Worm (Caenorhabditis elegans): ENCODE measurements around the gene end-1.
A peak's percentile ranks its signal among the peaks of the same experiment; 100 is the strongest.

end-1 gene

ce11 chrV:14010021-14010420, 25.1 kb downstream of the end-1 start:
- TF ChIP-seq him-1 (tag; optimal IDR thresholded peaks at IDR 0.05) = no peak
- TF ChIP-seq W03F9.2 (tag; optimal IDR thresholded peaks at IDR 0.05) = no peak
- no peak for TF ChIP-seq dao-5 (tag; optimal IDR thresholded peaks at IDR 0.05)

- TF ChIP-seq W03F9.2 (tag; optimal IDR thresholded peaks at IDR 0.05) = no peak
- no peak for TF ChIP-seq dao-5 (tag; optimal IDR thresholded peaks at IDR 0.05)
- no peak for TF ChIP-seq him-1 (tag; optimal IDR thresholded peaks at IDR 0.05)
Observed at ce11 chrV:14011427-14011826, 26.5 kb downstream of the end-1 start.

ce11 chrV:14012002-14012554, 27.1 kb downstream of the end-1 start, which contains the start of the genes ddx-17 and aip-1:
TSS of gene ddx-17 (minus strand) at chrV:14012052.
TSS of gene aip-1 (plus strand) at chrV:14012333.
- TF ChIP-seq him-1 (tag; optimal IDR thresholded peaks at IDR 0.05) = peak; percentile 68
- peak; percentile 77 for TF ChIP-seq W03F9.2 (tag; optimal IDR thresholded peaks at IDR 0.05)
- TF ChIP-seq dao-5 (tag; optimal IDR thresholded peaks at IDR 0.05) = no peak

- TF ChIP-seq him-1 (tag; optimal IDR thresholded peaks at IDR 0.05) (no peak), dao-5 (tag; optimal IDR thresholded peaks at IDR 0.05) (no peak)
Observed at ce11 chrV:14013638-14014037, 28.7 kb downstream of the end-1 start.

- TF ChIP-seq him-1 (tag; optimal IDR thresholded peaks at IDR 0.05) = no peak
- no peak for TF ChIP-seq W03F9.2 (tag; optimal IDR thresholded peaks at IDR 0.05)
- TF ChIP-seq dao-5 (tag; optimal IDR thresholded peaks at IDR 0.05) = no peak
Observed at ce11 chrV:14014395-14014794, 29.5 kb downstream of the end-1 start, which contains the start of gene end-3. TSS of gene end-3 (plus strand) at chrV:14014695.

- TF ChIP-seq him-1 (tag; optimal IDR thresholded peaks at IDR 0.05) (no peak), W03F9.2 (tag; optimal IDR thresholded peaks at IDR 0.05) (no peak), dao-5 (tag; optimal IDR thresholded peaks at IDR 0.05) (no peak)
Observed at ce11 chrV:14017476-14017875, 32.5 kb downstream of the end-1 start, which contains the start of gene srh-308. TSS of gene srh-308 (minus strand) at chrV:14017576.

- TF ChIP-seq him-1 (tag; optimal IDR thresholded peaks at IDR 0.05) (no peak), dao-5 (tag; optimal IDR thresholded peaks at IDR 0.05) (no peak), W03F9.2 (tag; optimal IDR thresholded peaks at IDR 0.05) (no peak)
Observed at ce11 chrV:14018640-14019039, 33.7 kb downstream of the end-1 start, which contains the start of the genes mtl-2 and T08G5.1. TSS of gene mtl-2 (minus strand) at chrV:14018673. TSS of gene T08G5.1 (plus strand) at chrV:14018766.

- TF ChIP-seq him-1 (tag; optimal IDR thresholded peaks at IDR 0.05) = no peak
- no peak for TF ChIP-seq W03F9.2 (tag; optimal IDR thresholded peaks at IDR 0.05)
- no peak for TF ChIP-seq dao-5 (tag; optimal IDR thresholded peaks at IDR 0.05)
Observed at ce11 chrV:14023074-14023473, 38.1 kb downstream of the end-1 start, which contains the start of gene T08G5.15. TSS of gene T08G5.15 (minus strand) at chrV:14023174.

- TF ChIP-seq W03F9.2 (tag; optimal IDR thresholded peaks at IDR 0.05) = no peak
- TF ChIP-seq him-1 (tag; optimal IDR thresholded peaks at IDR 0.05) = no peak
- TF ChIP-seq dao-5 (tag; optimal IDR thresholded peaks at IDR 0.05) = no peak
Observed at ce11 chrV:14026194-14026593, 41.3 kb downstream of the end-1 start, which contains the start of gene T08G5.2. TSS of gene T08G5.2 (minus strand) at chrV:14026294.

ce11 chrV:14027384-14027783, 42.5 kb downstream of the end-1 start, which contains the start of gene T08G5.3:
TSS of gene T08G5.3 (minus strand) at chrV:14027484.
- no peak for TF ChIP-seq him-1 (tag; optimal IDR thresholded peaks at IDR 0.05)
- TF ChIP-seq dao-5 (tag; optimal IDR thresholded peaks at IDR 0.05) = no peak
- TF ChIP-seq W03F9.2 (tag; optimal IDR thresholded peaks at IDR 0.05) = no peak

- TF ChIP-seq him-1 (tag; optimal IDR thresholded peaks at IDR 0.05) = no peak
- TF ChIP-seq W03F9.2 (tag; optimal IDR thresholded peaks at IDR 0.05) = no peak
- peak; percentile 20 for TF ChIP-seq dao-5 (tag; optimal IDR thresholded peaks at IDR 0.05)
Observed at ce11 chrV:14028256-14028743, 43.4 kb downstream of the end-1 start.

ce11 chrV:14033649-14034048, 48.7 kb downstream of the end-1 start, which contains the start of gene ins-10:
TSS of gene ins-10 (plus strand) at chrV:14033949.
- no peak for TF ChIP-seq W03F9.2 (tag; optimal IDR thresholded peaks at IDR 0.05)
- no peak for TF ChIP-seq dao-5 (tag; optimal IDR thresholded peaks at IDR 0.05)
- no peak for TF ChIP-seq him-1 (tag; optimal IDR thresholded peaks at IDR 0.05)
